Fruit fly (Drosophila melanogaster) whole organism, embryonic: ENCODE results near the gene rgn.

Experiments used
- CG10267 ChIP-seq: fragments of 200-800 bp; sonication (Bioruptor generic); optimal IDR thresholded peaks from 2 replicates; lab custom pipeline; 2018; ENCODE audit warnings: missing biosample characterization, mild to moderate bottlenecking, missing genetic modification characterization, moderate library complexity
- CG10366 ChIP-seq: fragments of 200-800 bp; sonication (Bioruptor generic); IDR thresholded peaks from 2 replicates; pipeline ENCODE4 v1.3.6; 2022; ENCODE audit warnings: missing biosample characterization, missing genetic modification characterization
- CG10462 ChIP-seq: fragments of 200-800 bp; sonication (Bioruptor generic); optimal IDR thresholded peaks from 2 replicates; lab custom pipeline; 2016; ENCODE audit warnings: missing biosample characterization, missing genetic modification characterization
- CG11456 ChIP-seq: fragments of 200-800 bp; sonication (Bioruptor generic); IDR thresholded peaks from 3 replicates; pipeline ENCODE4 v1.3.6; 2022; ENCODE audit warnings: missing biosample characterization, missing genetic modification characterization
- CG11695 ChIP-seq: fragments of 200-800 bp; sonication (Bioruptor generic); IDR thresholded peaks from 3 replicates; pipeline ENCODE4 v1.3.6; 2022; ENCODE audit warnings: missing biosample characterization, missing genetic modification characterization
- CG12391 ChIP-seq: fragments of 200-800 bp; sonication (Bioruptor generic); optimal IDR thresholded peaks from 3 replicates; lab custom pipeline; 2018; ENCODE audit warnings: missing biosample characterization, mild to moderate bottlenecking, missing genetic modification characterization, moderate library complexity
- CG14860 ChIP-seq: fragments of 200-800 bp; sonication (Bioruptor generic); IDR thresholded peaks from 3 replicates; pipeline ENCODE4 v1.3.6; 2022; ENCODE audit warnings: missing biosample characterization, missing genetic modification characterization; ENCODE audit not compliant: partially characterized antibody
- CG15514 ChIP-seq: fragments of 200-800 bp; sonication (Bioruptor generic); optimal IDR thresholded peaks from 3 replicates; lab custom pipeline; 2017; ENCODE audit warnings: missing biosample characterization, missing genetic modification characterization, mild to moderate bottlenecking, moderate library complexity, missing genetic modification reagents
- CG1602 ChIP-seq: fragments of 200-800 bp; sonication (Bioruptor generic); optimal IDR thresholded peaks from 3 replicates; lab custom pipeline; 2016; ENCODE audit warnings: missing biosample characterization, missing genetic modification characterization
- CG18599 ChIP-seq: fragments of 200-800 bp; sonication (Bioruptor generic); optimal IDR thresholded peaks from 3 replicates; lab custom pipeline; 2017; ENCODE audit warnings: missing biosample characterization, missing genetic modification characterization, mild to moderate bottlenecking, moderate library complexity, missing genetic modification reagents
- CG18764 ChIP-seq: fragments of 200-800 bp; sonication (Bioruptor generic); optimal IDR thresholded peaks from 3 replicates; lab custom pipeline; 2016; ENCODE audit warnings: missing biosample characterization, missing genetic modification characterization
- CG30431 ChIP-seq: fragments of 200-800 bp; sonication (Bioruptor generic); optimal IDR thresholded peaks from 2 replicates; lab custom pipeline; 2017; ENCODE audit warnings: missing biosample characterization, missing genetic modification characterization
- CG3065 ChIP-seq: fragments of 200-800 bp; sonication (Bioruptor generic); optimal IDR thresholded peaks from 2 replicates; lab custom pipeline; 2016; ENCODE audit warnings: missing biosample characterization, missing genetic modification characterization
- CG6813 ChIP-seq: fragments of 200-800 bp; sonication (Bioruptor generic); optimal IDR thresholded peaks from 2 replicates; lab custom pipeline; 2017; ENCODE audit warnings: missing biosample characterization, missing genetic modification characterization, mild to moderate bottlenecking, moderate library complexity, missing genetic modification reagents
- CG9727 ChIP-seq: fragments of 200-800 bp; sonication (Bioruptor generic); optimal IDR thresholded peaks from 3 replicates; lab custom pipeline; 2017; ENCODE audit warnings: missing biosample characterization, mild to moderate bottlenecking, missing genetic modification characterization
- CHES-1-like ChIP-seq: fragments of 200-800 bp; sonication (Bioruptor generic); optimal IDR thresholded peaks from 2 replicates; lab custom pipeline; 2016; ENCODE audit warnings: missing biosample characterization, missing genetic modification characterization
- Camta ChIP-seq: fragments of 200-800 bp; sonication (Bioruptor generic); optimal IDR thresholded peaks from 2 replicates; lab custom pipeline; 2016; ENCODE audit warnings: missing biosample characterization, missing genetic modification characterization
- Fer2 ChIP-seq: fragments of 200-800 bp; sonication (Bioruptor generic); optimal IDR thresholded peaks from 2 replicates; lab custom pipeline; 2018; ENCODE audit warnings: missing biosample characterization, mild to moderate bottlenecking, missing genetic modification characterization, moderate library complexity
- Hr78 ChIP-seq, 2 experiments: fragments of 200-800 bp in 1 of 2; fragments of >200 bp in 1 of 2; sonication (Bioruptor generic) in 1 of 2; optimal IDR thresholded peaks; 2 replicates each; lab custom pipeline; 2017 to 2019; ENCODE audit warnings: missing biosample characterization in 2 of 2, missing genetic modification characterization in 2 of 2, mild to moderate bottlenecking in 1 of 2, moderate library complexity in 1 of 2
- Med ChIP-seq: fragments of 200-800 bp; sonication (Bioruptor generic); peaks from one replicate; lab custom pipeline; 2016; ENCODE audit warnings: missing biosample characterization, missing genetic modification characterization, mild to moderate bottlenecking, inconsistent platforms, moderate library complexity
- NFAT ChIP-seq: fragments of 200-800 bp; sonication (Bioruptor generic); IDR thresholded peaks from 2 replicates; pipeline ENCODE4 v1.3.6; 2022; ENCODE audit warnings: missing biosample characterization, missing genetic modification characterization
- Neu2 ChIP-seq: fragments of 200-800 bp; sonication (Bioruptor generic); optimal IDR thresholded peaks from 3 replicates; lab custom pipeline; 2016; ENCODE audit warnings: missing biosample characterization, missing genetic modification characterization, borderline replicate concordance
- NfI ChIP-seq: fragments of 200-800 bp; sonication (Bioruptor generic); optimal IDR thresholded peaks from 3 replicates; lab custom pipeline; 2018; ENCODE audit warnings: missing biosample characterization, mild to moderate bottlenecking, missing genetic modification characterization, moderate library complexity
- Rfx ChIP-seq: fragments of 200-800 bp; sonication (Bioruptor generic); IDR thresholded peaks from 2 replicates; pipeline ENCODE4 v1.3.6; 2022; ENCODE audit warnings: missing biosample characterization, missing genetic modification characterization
- YL-1 ChIP-seq: fragments of 200-800 bp; sonication (Bioruptor generic); optimal IDR thresholded peaks from 3 replicates; lab custom pipeline; 2017; ENCODE audit warnings: missing biosample characterization, mild to moderate bottlenecking, missing genetic modification characterization
- ase ChIP-seq: fragments of 200-800 bp; sonication (Bioruptor generic); IDR thresholded peaks from 3 replicates; pipeline ENCODE4 v1.3.6; 2022; ENCODE audit warnings: missing biosample characterization, missing genetic modification characterization
- bowl ChIP-seq: fragments of 200-800 bp; sonication (Bioruptor generic); IDR thresholded peaks from 2 replicates; pipeline ENCODE4 v1.3.6; 2022; ENCODE audit warnings: missing biosample characterization, missing genetic modification characterization
- btn ChIP-seq: fragments of 200-800 bp; sonication (Bioruptor generic); optimal IDR thresholded peaks from 2 replicates; lab custom pipeline; 2016; ENCODE audit warnings: missing biosample characterization, missing genetic modification characterization
- caup ChIP-seq: fragments of 200-800 bp; sonication (Bioruptor generic); optimal IDR thresholded peaks from 3 replicates; lab custom pipeline; 2017; ENCODE audit warnings: missing biosample characterization, mild to moderate bottlenecking, missing genetic modification characterization, moderate library complexity; ENCODE audit not compliant: severe bottlenecking
- chinmo ChIP-seq: fragments of 200-800 bp; sonication (Bioruptor generic); IDR thresholded peaks from 4 replicates; pipeline ENCODE4 v1.3.6; 2022; ENCODE audit warnings: missing biosample characterization, missing genetic modification characterization; ENCODE audit not compliant: partially characterized antibody
- chn ChIP-seq: fragments of 200-800 bp; sonication (Bioruptor generic); optimal IDR thresholded peaks from 2 replicates; lab custom pipeline; 2016; ENCODE audit warnings: missing biosample characterization, missing genetic modification characterization
- ci ChIP-seq: fragments of 200-800 bp; sonication (Bioruptor generic); IDR thresholded peaks from 3 replicates; pipeline ENCODE4 v1.3.6; 2022; ENCODE audit warnings: missing biosample characterization, missing genetic modification characterization
- dm ChIP-seq: fragments of 200-800 bp; sonication (Bioruptor generic); optimal IDR thresholded peaks from 3 replicates; lab custom pipeline; 2016; ENCODE audit warnings: missing biosample characterization, missing genetic modification characterization
- grau ChIP-seq: fragments of 200-800 bp; optimal IDR thresholded peaks from 3 replicates; lab custom pipeline; 2019; ENCODE audit warnings: missing biosample characterization, mild to moderate bottlenecking, missing genetic modification characterization, moderate library complexity
- hb ChIP-seq: fragments of 200-800 bp; sonication (Bioruptor generic); IDR thresholded peaks from 3 replicates; pipeline ENCODE4 v1.3.6; 2022; ENCODE audit warnings: missing biosample characterization, missing genetic modification characterization; ENCODE audit not compliant: partially characterized antibody
- her ChIP-seq: fragments of 200-800 bp; sonication (Bioruptor generic); optimal IDR thresholded peaks from 2 replicates; lab custom pipeline; 2016; ENCODE audit warnings: missing biosample characterization, missing genetic modification characterization
- jing ChIP-seq: fragments of 200-800 bp; sonication (Bioruptor generic); optimal IDR thresholded peaks from 2 replicates; lab custom pipeline; 2018; ENCODE audit warnings: missing biosample characterization, mild to moderate bottlenecking, missing genetic modification characterization
- nmo ChIP-seq: fragments of 200-800 bp; sonication (Bioruptor generic); optimal IDR thresholded peaks from 2 replicates; lab custom pipeline; 2018; ENCODE audit warnings: missing biosample characterization, mild to moderate bottlenecking, missing genetic modification characterization, moderate library complexity
- otp ChIP-seq: fragments of 200-800 bp; sonication (Bioruptor generic); IDR thresholded peaks from 3 replicates; pipeline ENCODE4, ENCODE4 v1.3.6; 2022; ENCODE audit warnings: missing biosample characterization, missing genetic modification characterization
- p53 ChIP-seq: fragments of 200-800 bp; sonication (Bioruptor generic); optimal IDR thresholded peaks from 2 replicates; lab custom pipeline; 2016; ENCODE audit warnings: missing biosample characterization, missing genetic modification characterization
- pan ChIP-seq, 4 experiments: fragments of >200 bp in 3 of 4; fragments of 200-800 bp in 1 of 4; sonication (Bioruptor generic) in 1 of 4; optimal IDR thresholded peaks in 3 of 4; IDR thresholded peaks in 1 of 4; 2 replicates each; pipeline versions ENCODE4 v1.3.6 to Lab custom; 2017 to 2022; ENCODE audit warnings: missing biosample characterization in 2 of 4, missing genetic modification characterization in 2 of 4, mixed read lengths in 1 of 4
- pho ChIP-seq: fragments of 200-800 bp; sonication (Bioruptor generic); optimal IDR thresholded peaks from 2 replicates; lab custom pipeline; 2016; ENCODE audit warnings: missing biosample characterization, missing genetic modification characterization
- psq ChIP-seq: fragments of 200-800 bp; sonication (Bioruptor generic); optimal IDR thresholded peaks from 2 replicates; lab custom pipeline; 2017; ENCODE audit warnings: missing biosample characterization, missing genetic modification characterization
- sens-2 ChIP-seq: fragments of 200-800 bp; sonication (Bioruptor generic); IDR thresholded peaks from 2 replicates; pipeline ENCODE4 v1.3.6; 2022; ENCODE audit warnings: missing biosample characterization, missing genetic modification characterization
- sr ChIP-seq: fragments of 200-800 bp; sonication (Bioruptor generic); IDR thresholded peaks from 3 replicates; pipeline ENCODE4 v1.3.6; 2022; ENCODE audit warnings: missing biosample characterization, missing genetic modification characterization
- toy ChIP-seq: fragments of 200-800 bp; sonication (Bioruptor generic); IDR thresholded peaks from 2 replicates; pipeline ENCODE4 v1.3.6; 2022; ENCODE audit warnings: missing biosample characterization, missing genetic modification characterization
- zen2 ChIP-seq: fragments of 200-800 bp; sonication (Bioruptor generic); IDR thresholded peaks from 3 replicates; pipeline ENCODE4 v1.3.6; 2022; ENCODE audit warnings: missing biosample characterization, missing genetic modification characterization; ENCODE audit not compliant: partially characterized antibody

Gene rgn

DNA sequence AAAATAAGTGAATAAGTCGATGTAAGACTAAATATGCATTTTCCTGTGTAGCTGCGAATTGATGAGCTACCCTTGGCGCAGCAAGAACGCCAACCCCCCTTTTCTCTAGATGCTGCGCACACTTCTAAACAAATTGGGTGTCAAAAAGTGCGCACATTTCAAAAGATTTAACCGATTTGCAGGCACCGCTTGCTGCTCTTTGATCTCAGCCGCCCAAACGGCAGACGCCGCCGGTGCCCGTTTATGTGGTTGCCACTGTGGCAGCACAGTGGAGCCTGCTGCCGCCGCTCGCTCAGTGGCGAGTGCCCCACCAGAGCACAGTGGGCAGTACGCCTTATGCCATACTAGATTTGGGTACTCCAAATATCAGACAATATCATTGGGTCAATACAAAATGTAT lies 68.2 kb downstream of the rgn start:
- peak; percentile 15 for TF ChIP-seq Med (GFP tag; lab: Kevin White, UChicago)
- TF ChIP-seq CG12391 (tag; lab: Kevin White, UChicago), result no peak
- no peak for TF ChIP-seq CG3065
- TF ChIP-seq CG30431 (GFP tag; lab: Kevin White, UChicago), result no peak
- no peak for TF ChIP-seq p53 (GFP tag; lab: Kevin White, UChicago)
- peak; percentile 59; the same call in 1 of the 3 replicates for TF ChIP-seq CG11456 (GFP tag; lab: Robert Waterston, UW)
- no peak for TF ChIP-seq her (GFP tag; lab: Kevin White, UChicago)
- peak; percentile 39; the same call in 1 of the 3 replicates for TF ChIP-seq CG11695 (GFP tag; lab: Robert Waterston, UW)
- no peak for TF ChIP-seq caup (GFP tag; lab: Kevin White, UChicago)
- TF ChIP-seq CG10462 (GFP tag; lab: Kevin White, UChicago), result no peak
- TF ChIP-seq CG10366, result no peak
- TF ChIP-seq CG15514 (GFP tag; lab: Kevin White, UChicago), result no peak
- TF ChIP-seq bowl, result no peak
- no peak for TF ChIP-seq dm (GFP tag; lab: Kevin White, UChicago)
- no peak for TF ChIP-seq hb
- TF ChIP-seq Fer2 (tag; lab: Kevin White, UChicago), result no peak
- no peak for TF ChIP-seq pho (GFP tag; lab: Kevin White, UChicago)
- no peak for TF ChIP-seq pan (optimal IDR thresholded peaks at IDR 0.05; lab: Kevin White, UChicago)
- TF ChIP-seq pan (GFP tag; optimal IDR thresholded peaks at IDR 0.05 in 1 of 2, IDR thresholded peaks at IDR 0.05 in 1 of 2), result peak in 1 of 2 experiments; percentile 66
- no peak for TF ChIP-seq Neu2 (GFP tag; lab: Kevin White, UChicago)
- no peak for TF ChIP-seq NfI
- no peak for TF ChIP-seq Hr78 (GFP tag; optimal IDR thresholded peaks at IDR 0.05; lab: Kevin White, UChicago)
- no peak for TF ChIP-seq chn
- no peak for TF ChIP-seq CG9727
- peak; percentile 16; the same call in 1 of the 3 replicates for TF ChIP-seq ase (GFP tag; lab: Robert Waterston, UW)
- no peak for TF ChIP-seq toy
- TF ChIP-seq YL-1, result no peak
- no peak for TF ChIP-seq psq (GFP tag; lab: Kevin White, UChicago)
- no peak for TF ChIP-seq CG6813 (GFP tag; lab: Kevin White, UChicago)
- peak; percentile 37 for TF ChIP-seq grau (tag; lab: Kevin White, UChicago)
- TF ChIP-seq ci (GFP tag; lab: Robert Waterston, UW), result no peak
- TF ChIP-seq chinmo (GFP tag; lab: Robert Waterston, UW), result no peak
- TF ChIP-seq sr (GFP tag; lab: Robert Waterston, UW), result no peak
- TF ChIP-seq NFAT (GFP tag; lab: Robert Waterston, UW), result 0 out of 2 replicates have a peak, but pooled peaks have one; percentile 20
- no peak for TF ChIP-seq CG1602
- TF ChIP-seq otp (GFP tag; lab: Robert Waterston, UW), result no peak
- TF ChIP-seq Rfx (GFP tag; lab: Robert Waterston, UW), result no peak
- TF ChIP-seq CG18599 (GFP tag; lab: Kevin White, UChicago), result no peak
- no peak for TF ChIP-seq nmo
- TF ChIP-seq Camta, result no peak
- no peak for TF ChIP-seq CG14860 (GFP tag; lab: Robert Waterston, UW)
- no peak for TF ChIP-seq CG10267 (tag; lab: Kevin White, UChicago)
- no peak for TF ChIP-seq jing (GFP tag; lab: Kevin White, UChicago)
- TF ChIP-seq zen2 (GFP tag; lab: Robert Waterston, UW), result 0 out of 3 replicates have a peak, but pooled peaks have one; percentile 9
- TF ChIP-seq btn (GFP tag; lab: Kevin White, UChicago), result no peak
- no peak for TF ChIP-seq sens-2 (GFP tag; lab: Robert Waterston, UW)
- no peak for TF ChIP-seq CHES-1-like (GFP tag; lab: Kevin White, UChicago)
- TF ChIP-seq CG18764 (GFP tag; lab: Kevin White, UChicago), result no peak
